Worm (Caenorhabditis elegans) whole organism, early embryonic: Measurements from ENCODE around the gene C34B4.3.

ENCODE experiments used
- B0310.2 ChIP-seq: sonication (generic microtip); optimal IDR thresholded peaks from 2 replicates; lab custom pipeline; 2016; ENCODE audit warnings: mild to moderate bottlenecking, missing genetic modification characterization, missing compliant biosample characterization
- F13C5.2 ChIP-seq: sonication (generic microtip); optimal IDR thresholded peaks from 2 replicates; lab custom pipeline; 2017; ENCODE audit warnings: mild to moderate bottlenecking, missing genetic modification characterization, inconsistent platforms, missing compliant biosample characterization
- aly-1 ChIP-seq: sonication (generic microtip); optimal IDR thresholded peaks from 2 replicates; lab custom pipeline; 2016; ENCODE audit warnings: missing genetic modification characterization, missing compliant biosample characterization
- ama-1 ChIP-seq: fragments of 150-350 bp; optimal IDR thresholded peaks from 2 replicates; lab custom pipeline; 2014
- ceh-13 ChIP-seq: fragments of 200-800 bp; sonication (Bioruptor generic); optimal IDR thresholded peaks from 2 replicates; lab custom pipeline; 2018; ENCODE audit warnings: mild to moderate bottlenecking, missing genetic modification characterization, missing compliant biosample characterization
- ceh-36 ChIP-seq: sonication (generic microtip); optimal IDR thresholded peaks from 2 replicates; lab custom pipeline; 2016; ENCODE audit warnings: missing genetic modification characterization, inconsistent platforms, missing compliant biosample characterization
- ets-7 ChIP-seq: sonication (generic microtip); optimal IDR thresholded peaks from 2 replicates; lab custom pipeline; 2016; ENCODE audit warnings: missing genotype, missing genetic modification characterization, missing compliant biosample characterization
- flt-1 ChIP-seq: fragments of 200-800 bp; sonication (Bioruptor generic); IDR thresholded peaks from 2 replicates; pipeline ENCODE4 v1.3.6; 2022; ENCODE audit warnings: missing genetic modification characterization, missing compliant biosample characterization
- hmbx-1 ChIP-seq: sonication (generic microtip); optimal IDR thresholded peaks from 2 replicates; lab custom pipeline; 2016; ENCODE audit warnings: mild to moderate bottlenecking, missing genetic modification characterization, missing compliant biosample characterization
- hmg-4 ChIP-seq: fragments of 200-800 bp; sonication (Bioruptor generic); optimal IDR thresholded peaks from 2 replicates; lab custom pipeline; 2018; ENCODE audit warnings: mild to moderate bottlenecking, missing genetic modification characterization, missing compliant biosample characterization
- hnd-1 ChIP-seq: sonication (generic microtip); optimal IDR thresholded peaks from 2 replicates; lab custom pipeline; 2016; ENCODE audit warnings: missing genetic modification characterization, missing compliant biosample characterization
- pes-1 ChIP-seq: fragments of 200-800 bp; sonication (Bioruptor generic); IDR thresholded peaks from 2 replicates; pipeline ENCODE4 v1.3.6; 2022; ENCODE audit warnings: missing genetic modification reagents, missing genetic modification characterization, missing compliant biosample characterization
- scrt-1 ChIP-seq: fragments of 200-800 bp; sonication (Bioruptor generic); IDR thresholded peaks from 2 replicates; pipeline ENCODE4 v1.3.6; 2022; ENCODE audit warnings: missing genetic modification characterization, missing compliant biosample characterization
- sea-1 ChIP-seq: fragments of 200-800 bp; sonication (Bioruptor generic); conservative IDR thresholded peaks from 2 replicates; pipeline ENCODE4 v1.3.6; 2022; ENCODE audit warnings: missing genetic modification characterization, missing compliant biosample characterization
- tbx-11 ChIP-seq: fragments of 200-800 bp; sonication (Bioruptor generic); IDR thresholded peaks from 2 replicates; pipeline ENCODE4 v1.3.6; 2022; ENCODE audit warnings: missing genetic modification characterization, missing compliant biosample characterization
- tbx-37 ChIP-seq: fragments of 200-800 bp; sonication (Bioruptor generic); conservative IDR thresholded peaks from 2 replicates; pipeline ENCODE4 v1.3.6; 2022; ENCODE audit warnings: missing genetic modification reagents, missing genetic modification characterization, missing compliant biosample characterization
- tra-4 ChIP-seq: sonication (generic microtip); optimal IDR thresholded peaks from 2 replicates; lab custom pipeline; 2017; ENCODE audit warnings: missing genetic modification characterization, missing compliant biosample characterization

The C34B4.3 gene

ce11 chrV:13082442-13083126, 11.6 kb upstream of the C34B4.3 start, which contains the start of gene C34B4.2:
C34B4.2 (plus strand) TSS chrV:13083055.
- TF ChIP-seq ets-7 (tag; lab: Kevin White, UChicago) (no peak), hmg-4 (GFP tag; lab: Kevin White, UChicago) (no peak), tra-4 (no peak), B0310.2 (tag; lab: Kevin White, UChicago) (no peak), scrt-1 (no peak), ceh-13 (GFP tag; lab: Kevin White, UChicago) (no peak), hnd-1 (tag; lab: Kevin White, UChicago) (no peak), sea-1 (no peak), flt-1 (GFP tag; lab: Robert Waterston, UW) (no peak), aly-1 (tag; lab: Kevin White, UChicago) (no peak), F13C5.2 (tag; lab: Kevin White, UChicago) (no peak), ceh-36 (tag; lab: Kevin White, UChicago) (no peak), tbx-37 (GFP tag; lab: Robert Waterston, UW) (no peak)

ce11 chrV:13081197-13081747, 10.3 kb upstream of the C34B4.3 start:
- TF ChIP-seq hmbx-1 (tag; lab: Kevin White, UChicago) (no peak), aly-1 (tag; lab: Kevin White, UChicago) (no peak), flt-1 (GFP tag; lab: Robert Waterston, UW) (no peak), tra-4 (no peak), tbx-37 (GFP tag; lab: Robert Waterston, UW) (no peak), ama-1 (lab: Kevin White, UChicago) (no peak), ceh-36 (tag; lab: Kevin White, UChicago) (no peak), sea-1 (no peak), B0310.2 (tag; lab: Kevin White, UChicago) (no peak), tbx-11 (GFP tag; lab: Robert Waterston, UW) (no peak), hmg-4 (GFP tag; lab: Kevin White, UChicago) (no peak), scrt-1 (no peak), F13C5.2 (tag; lab: Kevin White, UChicago) (no peak)

- TF ChIP-seq hnd-1 (tag; lab: Kevin White, UChicago) (no peak), pes-1 (no peak), hmg-4 (GFP tag; lab: Kevin White, UChicago) (no peak)
Observed at ce11 chrV:13075432-13075831, 4.5 kb upstream of the C34B4.3 start.

ce11 chrV:13074148-13074547, 3.2 kb upstream of the C34B4.3 start:
- no peak for TF ChIP-seq F13C5.2 (tag; lab: Kevin White, UChicago)
- no peak for TF ChIP-seq B0310.2 (tag; lab: Kevin White, UChicago)
- TF ChIP-seq scrt-1 = no peak
- no peak for TF ChIP-seq hnd-1 (tag; lab: Kevin White, UChicago)
- TF ChIP-seq ceh-36 (tag; lab: Kevin White, UChicago) = no peak
- TF ChIP-seq ets-7 (tag; lab: Kevin White, UChicago) = no peak
- TF ChIP-seq flt-1 (GFP tag; lab: Robert Waterston, UW) = no peak
- TF ChIP-seq sea-1 = no peak
- no peak for TF ChIP-seq ceh-13 (GFP tag; lab: Kevin White, UChicago)
- no peak for TF ChIP-seq ama-1 (lab: Kevin White, UChicago)
- TF ChIP-seq tbx-37 (GFP tag; lab: Robert Waterston, UW) = no peak
- TF ChIP-seq aly-1 (tag; lab: Kevin White, UChicago) = no peak

ce11 chrV:13073145-13073544, 2.2 kb upstream of the C34B4.3 start:
- TF ChIP-seq flt-1 (GFP tag; lab: Robert Waterston, UW) (no peak), hmbx-1 (tag; lab: Kevin White, UChicago) (no peak), B0310.2 (tag; lab: Kevin White, UChicago) (no peak), aly-1 (tag; lab: Kevin White, UChicago) (no peak), ets-7 (tag; lab: Kevin White, UChicago) (no peak)

- no peak for TF ChIP-seq F13C5.2 (tag; lab: Kevin White, UChicago)
Observed at ce11 chrV:13070278-13070677, 674 bp downstream of the C34B4.3 start.

ce11 chrV:13064164-13064563, 6.8 kb downstream of the C34B4.3 start:
- TF ChIP-seq aly-1 (tag; lab: Kevin White, UChicago) = no peak
- TF ChIP-seq tbx-11 (GFP tag; lab: Robert Waterston, UW) = no peak
- no peak for TF ChIP-seq tra-4
- TF ChIP-seq hmg-4 (GFP tag; lab: Kevin White, UChicago) = no peak
- no peak for TF ChIP-seq ceh-13 (GFP tag; lab: Kevin White, UChicago)
- no peak for TF ChIP-seq hnd-1 (tag; lab: Kevin White, UChicago)
- no peak for TF ChIP-seq flt-1 (GFP tag; lab: Robert Waterston, UW)

ce11 chrV:13063402-13063801, 7.5 kb downstream of the C34B4.3 start:
- TF ChIP-seq tra-4 (no peak), F13C5.2 (tag; lab: Kevin White, UChicago) (no peak), ets-7 (tag; lab: Kevin White, UChicago) (no peak), hnd-1 (tag; lab: Kevin White, UChicago) (no peak), aly-1 (tag; lab: Kevin White, UChicago) (no peak), ceh-13 (GFP tag; lab: Kevin White, UChicago) (no peak), tbx-37 (GFP tag; lab: Robert Waterston, UW) (no peak), hmbx-1 (tag; lab: Kevin White, UChicago) (no peak), ama-1 (lab: Kevin White, UChicago) (no peak), pes-1 (no peak), hmg-4 (GFP tag; lab: Kevin White, UChicago) (no peak), flt-1 (GFP tag; lab: Robert Waterston, UW) (no peak), tbx-11 (GFP tag; lab: Robert Waterston, UW) (no peak), scrt-1 (no peak), B0310.2 (tag; lab: Kevin White, UChicago) (no peak), sea-1 (no peak), ceh-36 (tag; lab: Kevin White, UChicago) (no peak)
